Worm (Caenorhabditis elegans) whole organism, L2 larva: ENCODE data around the gene ZK218.11.

Source experiments
- lin-13 ChIP-seq: fragments of 150-350 bp; optimal IDR thresholded peaks from 2 replicates; lab custom pipeline; 2014; ENCODE audit warnings: missing biosample characterization, missing genetic modification reagents, missing genetic modification characterization
- nhr-10 ChIP-seq: sonication (generic microtip); optimal IDR thresholded peaks from 2 replicates; lab custom pipeline; 2017; ENCODE audit warnings: missing biosample characterization, missing genetic modification characterization
- nhr-25 ChIP-seq: fragments of 150-350 bp; sonication (generic microtip); optimal IDR thresholded peaks from 3 replicates; lab custom pipeline; 2014; ENCODE audit warnings: missing biosample characterization, missing genetic modification characterization
- nhr-6 ChIP-seq: fragments of 150-350 bp; optimal IDR thresholded peaks from 2 replicates; lab custom pipeline; 2014; ENCODE audit warnings: missing biosample characterization, missing genetic modification characterization
- ztf-11 ChIP-seq: sonication (generic microtip); optimal IDR thresholded peaks from 2 replicates; lab custom pipeline; 2017; ENCODE audit warnings: missing biosample characterization, missing genetic modification characterization

DNA sequence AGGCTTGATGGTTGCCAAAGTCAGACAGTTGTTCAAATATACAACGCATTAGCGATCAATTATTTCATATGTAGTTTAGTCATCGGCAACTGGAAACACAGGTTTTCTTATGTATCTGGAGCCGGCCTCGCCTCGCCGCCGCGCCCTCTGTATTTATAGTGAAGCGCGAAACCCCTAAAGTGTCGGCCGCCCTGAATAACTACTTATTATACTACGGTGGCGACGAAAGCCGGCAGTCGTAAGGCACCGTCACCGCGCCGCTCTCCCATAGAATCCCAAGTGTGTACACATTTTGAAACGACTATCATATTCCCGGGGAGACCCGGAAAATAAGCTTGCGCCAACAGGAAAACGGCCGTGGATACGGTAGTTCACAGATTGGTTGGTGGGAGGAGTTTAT, 13.6 kb downstream of the ZK218.11 start:
- TF ChIP-seq nhr-10 (tag; lab: Kevin White, UChicago), result no peak
- TF ChIP-seq nhr-6, result no peak
- no peak for TF ChIP-seq lin-13 (GFP tag; lab: Kevin White, UChicago)
- no peak for TF ChIP-seq ztf-11 (tag; lab: Kevin White, UChicago)
- TF ChIP-seq nhr-25, result no peak
